Comparison of ENCODE assay signal across 1 fruit fly cellular context in the genomic region with DNA sequence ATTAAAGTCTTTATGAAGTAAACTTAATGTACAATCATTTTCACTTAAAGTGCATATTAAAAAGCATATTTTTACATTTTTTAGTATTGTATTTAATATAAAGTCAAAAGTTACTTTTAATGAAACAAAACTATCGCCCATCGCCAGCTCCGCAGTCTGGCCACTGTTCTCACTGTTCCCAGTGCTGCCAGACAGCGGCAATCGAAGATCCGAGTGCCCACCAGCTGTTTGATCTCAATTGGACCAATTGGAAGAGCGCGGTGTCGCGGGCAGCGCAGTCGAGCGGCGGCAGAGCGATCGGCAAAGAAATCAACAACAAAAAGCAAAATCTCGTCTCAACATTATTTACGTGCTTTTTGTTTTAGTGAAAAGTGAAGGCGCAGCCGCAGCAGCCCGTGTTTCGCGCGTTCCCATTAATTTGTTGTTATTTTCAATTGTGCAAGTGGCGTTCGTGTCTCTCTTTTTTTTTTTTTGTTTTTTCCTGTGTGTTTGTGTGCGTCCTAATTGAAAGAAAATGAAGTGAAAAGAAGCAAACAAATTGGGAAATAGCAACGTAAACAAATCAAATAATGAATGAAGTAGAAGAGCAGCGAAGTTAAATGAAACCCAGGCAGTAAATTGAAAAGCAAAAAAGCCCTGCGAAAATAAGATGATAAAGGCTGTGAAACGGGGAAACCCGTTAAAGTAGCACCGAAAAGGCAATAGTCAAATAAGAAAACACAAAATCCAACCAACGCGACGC.
TF ChIP-seq lines count a peak whose summit lies in the region.

Gene rdgA, plus strand, starts transcription at position 264 of the 742 bp plus-strand sequence.

TF ChIP-seq in whole organism, embryonic, 481 proteins besides CTCF, POLR2A, EP300 and RAD21 (continued from another document and continues in another):
- TF ChIP-seq ranshi (GFP tag; IDR thresholded peaks at IDR 0.05; lab: Robert Waterston, UW) (peak; percentile 48; the same call in 1 of the 2 replicates), CG18619 (GFP tag; optimal IDR thresholded peaks at IDR 0.05; lab: Kevin White, UChicago) (no peak), C15 (GFP tag; IDR thresholded peaks at IDR 0.05; lab: Robert Waterston, UW) (no peak), klu (GFP tag; IDR thresholded peaks at IDR 0.05; lab: Robert Waterston, UW) (peak; percentile 47; the same call in 1 of the 2 replicates), ase (GFP tag; IDR thresholded peaks at IDR 0.05; lab: Robert Waterston, UW) (peak; percentile 24; the same call in 1 of the 3 replicates), Max (GFP tag; optimal IDR thresholded peaks at IDR 0.05; lab: Kevin White, UChicago) (no peak), CG15479 (GFP tag; optimal IDR thresholded peaks at IDR 0.05; lab: Kevin White, UChicago) (no peak), sima (GFP tag; optimal IDR thresholded peaks at IDR 0.05; lab: Kevin White, UChicago) (no peak), lola (GFP tag; optimal IDR thresholded peaks at IDR 0.05; lab: Kevin White, UChicago) (no peak), CG13424 (tag; optimal IDR thresholded peaks at IDR 0.05; lab: Kevin White, UChicago) (peak; percentile 21), fu2 (GFP tag; optimal IDR thresholded peaks at IDR 0.05; lab: Kevin White, UChicago) (no peak), crc (GFP tag; optimal IDR thresholded peaks at IDR 0.05; lab: Kevin White, UChicago) (no peak), phol (tag; optimal IDR thresholded peaks at IDR 0.05; lab: Kevin White, UChicago) (peak; percentile 9), Deaf1 (tag; optimal IDR thresholded peaks at IDR 0.05; lab: Kevin White, UChicago) (no peak), Atf6 (GFP tag; IDR thresholded peaks at IDR 0.05; lab: Robert Waterston, UW) (peak; percentile 28; the same call in 1 of the 2 replicates), lab (GFP tag; optimal IDR thresholded peaks at IDR 0.05; lab: Kevin White, UChicago) (no peak), CG34422 (GFP tag; IDR thresholded peaks at IDR 0.05; lab: Robert Waterston, UW) (peak; percentile 64; the same call in 2 of the 3 replicates), repo (GFP tag; optimal IDR thresholded peaks at IDR 0.05; lab: Kevin White, UChicago) (no peak), pb (GFP tag; optimal IDR thresholded peaks at IDR 0.05; lab: Kevin White, UChicago) (no peak), HLH54F (GFP tag; optimal IDR thresholded peaks at IDR 0.05; lab: Kevin White, UChicago) (no peak), zfh2 (GFP tag; optimal IDR thresholded peaks at IDR 0.05; lab: Kevin White, UChicago) (peak; percentile 54), Bgb (GFP tag; IDR thresholded peaks at IDR 0.05; lab: Robert Waterston, UW; ENCODE audit: partially characterized antibody) (peak; percentile 65), Rx (GFP tag; IDR thresholded peaks at IDR 0.05; lab: Robert Waterston, UW) (no peak), Hmr (GFP tag; optimal IDR thresholded peaks at IDR 0.05; lab: Kevin White, UChicago) (peak; percentile 21), CG11456 (GFP tag; IDR thresholded peaks at IDR 0.05; lab: Robert Waterston, UW) (no peak; the same call in 2 of the 3 replicates), ab (GFP tag; optimal IDR thresholded peaks at IDR 0.05; lab: Kevin White, UChicago) (no peak), nmo (GFP tag; optimal IDR thresholded peaks at IDR 0.05; lab: Kevin White, UChicago) (peak; percentile 11), peb (GFP tag; IDR thresholded peaks at IDR 0.05; lab: Robert Waterston, UW) (no peak), hbn (GFP tag; IDR thresholded peaks at IDR 0.05; lab: Robert Waterston, UW; ENCODE audit: partially characterized antibody) (peak; percentile 54), CG9876 (GFP tag; optimal IDR thresholded peaks at IDR 0.05; lab: Kevin White, UChicago) (no peak), CG18476 (GFP tag; optimal IDR thresholded peaks at IDR 0.05; lab: Kevin White, UChicago) (no peak), dimm (GFP tag; IDR thresholded peaks at IDR 0.05; lab: Robert Waterston, UW) (no peak), CG6254 (GFP tag; optimal IDR thresholded peaks at IDR 0.05; lab: Kevin White, UChicago) (no peak), Tbp (GFP tag; optimal IDR thresholded peaks at IDR 0.05; lab: Kevin White, UChicago) (no peak), pum (GFP tag; optimal IDR thresholded peaks at IDR 0.05; lab: Kevin White, UChicago) (no peak), grau (tag; optimal IDR thresholded peaks at IDR 0.05; lab: Kevin White, UChicago) (peak; percentile 1), mirr (GFP tag; optimal IDR thresholded peaks at IDR 0.05; lab: Kevin White, UChicago) (no peak), chn (GFP tag; optimal IDR thresholded peaks at IDR 0.05; lab: Kevin White, UChicago) (no peak), unc-4 (GFP tag; IDR thresholded peaks at IDR 0.05; lab: Robert Waterston, UW; ENCODE audit: partially characterized antibody) (peak; percentile 31; the same call in 1 of the 2 replicates), Lhr (GFP tag; optimal IDR thresholded peaks at IDR 0.05; lab: Kevin White, UChicago) (no peak), grn (GFP tag; optimal IDR thresholded peaks at IDR 0.05; lab: Kevin White, UChicago) (no peak), CG31365 (tag; optimal IDR thresholded peaks at IDR 0.05; lab: Kevin White, UChicago) (no peak), tin (GFP tag; optimal IDR thresholded peaks at IDR 0.05; lab: Kevin White, UChicago) (peak; percentile 8), CG33213 (GFP tag; optimal IDR thresholded peaks at IDR 0.05; lab: Kevin White, UChicago) (no peak), CG17361 (GFP tag; IDR thresholded peaks at IDR 0.05; lab: Robert Waterston, UW) (no peak), Side (GFP tag; optimal IDR thresholded peaks at IDR 0.05; lab: Kevin White, UChicago) (no peak), Nf-YB (GFP tag; optimal IDR thresholded peaks at IDR 0.05; lab: Kevin White, UChicago) (peak; percentile 92), CG4404 (GFP tag; IDR thresholded peaks at IDR 0.05; lab: Robert Waterston, UW) (0 out of 2 replicates have a peak, but pooled peaks have one; percentile 31), CG10274 (GFP tag; optimal IDR thresholded peaks at IDR 0.05; lab: Kevin White, UChicago) (no peak), vfl (GFP tag; optimal IDR thresholded peaks at IDR 0.05; lab: Kevin White, UChicago) (no peak), CG11695 (GFP tag; IDR thresholded peaks at IDR 0.05; lab: Robert Waterston, UW) (no peak), Hmx (GFP tag; optimal IDR thresholded peaks at IDR 0.05; lab: Kevin White, UChicago) (no peak), ERR (GFP tag; optimal IDR thresholded peaks at IDR 0.05; lab: Kevin White, UChicago) (no peak), sug (tag; optimal IDR thresholded peaks at IDR 0.05; lab: Kevin White, UChicago) (peak; percentile 43), fd3F (GFP tag; optimal IDR thresholded peaks at IDR 0.05; lab: Kevin White, UChicago) (no peak), chm (GFP tag; IDR thresholded peaks at IDR 0.05; lab: Robert Waterston, UW) (no peak; the same call in 1 of the 2 replicates), CG3847 (GFP tag; IDR thresholded peaks at IDR 0.05; lab: Robert Waterston, UW) (peak; percentile 88), CG4617 (GFP tag; optimal IDR thresholded peaks at IDR 0.05; lab: Kevin White, UChicago; ENCODE audit: borderline replicate concordance) (no peak), CG13894 (tag; optimal IDR thresholded peaks at IDR 0.05; lab: Kevin White, UChicago) (peak; percentile 2), gcm2 (GFP tag; optimal IDR thresholded peaks at IDR 0.05; lab: Kevin White, UChicago) (no peak), CG13775 (GFP tag; optimal IDR thresholded peaks at IDR 0.05; lab: Kevin White, UChicago) (no peak), BtbVII (GFP tag; optimal IDR thresholded peaks at IDR 0.05; lab: Kevin White, UChicago) (no peak), CG6175 (GFP tag; IDR thresholded peaks at IDR 0.05; lab: Robert Waterston, UW) (no peak), Taf1 (GFP tag; IDR thresholded peaks at IDR 0.05; lab: Robert Waterston, UW) (0 out of 2 replicates have a peak, but pooled peaks have one; percentile 12), Dip3 (GFP tag; optimal IDR thresholded peaks at IDR 0.05; lab: Kevin White, UChicago) (peak; percentile 10), CG11696 (GFP tag; IDR thresholded peaks at IDR 0.05; lab: Robert Waterston, UW) (no peak), CG8924 (tag; optimal IDR thresholded peaks at IDR 0.05; lab: Kevin White, UChicago) (no peak), Gug (GFP tag; IDR thresholded peaks at IDR 0.05; lab: Robert Waterston, UW) (peak; percentile 54; the same call in 2 of the 4 replicates), scrt (GFP tag; optimal IDR thresholded peaks at IDR 0.05; lab: Kevin White, UChicago) (no peak), ewg (GFP tag; optimal IDR thresholded peaks at IDR 0.05; lab: Kevin White, UChicago) (no peak), Poxn (GFP tag; IDR thresholded peaks at IDR 0.05; lab: Robert Waterston, UW) (no peak), CG6689 (GFP tag; IDR thresholded peaks at IDR 0.05; lab: Robert Waterston, UW) (peak; percentile 31; the same call in 1 of the 2 replicates), CG1832 (GFP tag; optimal IDR thresholded peaks at IDR 0.05; lab: Kevin White, UChicago) (no peak), bab2 (GFP tag; optimal IDR thresholded peaks at IDR 0.05; lab: Kevin White, UChicago) (no peak), Dp (GFP tag; optimal IDR thresholded peaks at IDR 0.05; lab: Kevin White, UChicago) (peak; percentile 13), CG12299 (tag; optimal IDR thresholded peaks at IDR 0.05; lab: Kevin White, UChicago) (no peak), trh (GFP tag; optimal IDR thresholded peaks at IDR 0.05; lab: Kevin White, UChicago) (no peak), CG2875 (GFP tag; optimal IDR thresholded peaks at IDR 0.05; lab: Kevin White, UChicago) (no peak), pzg (GFP tag; optimal IDR thresholded peaks at IDR 0.05; lab: Kevin White, UChicago) (peak; percentile 61), MBD-R2 (GFP tag; IDR thresholded peaks at IDR 0.05; lab: Robert Waterston, UW) (peak; percentile 60), CG12659 (GFP tag; optimal IDR thresholded peaks at IDR 0.05; lab: Kevin White, UChicago) (no peak), ken (GFP tag; IDR thresholded peaks at IDR 0.05; lab: Robert Waterston, UW) (peak; percentile 45; the same call in 1 of the 3 replicates), CG43689 (GFP tag; IDR thresholded peaks at IDR 0.05; lab: Robert Waterston, UW) (no peak), CG18262 (tag; optimal IDR thresholded peaks at IDR 0.05; lab: Kevin White, UChicago) (no peak), Sox102F (GFP tag; optimal IDR thresholded peaks at IDR 0.05; lab: Kevin White, UChicago) (no peak), disco-r (GFP tag; optimal IDR thresholded peaks at IDR 0.05; lab: Kevin White, UChicago) (no peak), ftz-f1 (GFP tag; optimal IDR thresholded peaks at IDR 0.05; lab: Kevin White, UChicago) (no peak), Ets97D (GFP tag; optimal IDR thresholded peaks at IDR 0.05; lab: Kevin White, UChicago) (peak; percentile 17), D19B (GFP tag; optimal IDR thresholded peaks at IDR 0.05; lab: Kevin White, UChicago) (no peak), her (GFP tag; optimal IDR thresholded peaks at IDR 0.05; lab: Kevin White, UChicago) (no peak), Dbx (GFP tag; IDR thresholded peaks at IDR 0.05; lab: Robert Waterston, UW) (peak; percentile 66; the same call in 1 of the 3 replicates), da (GFP tag; optimal IDR thresholded peaks at IDR 0.05; lab: Kevin White, UChicago) (no peak), CG17186 (GFP tag; optimal IDR thresholded peaks at IDR 0.05; lab: Kevin White, UChicago) (no peak), CG1233 (GFP tag; optimal IDR thresholded peaks at IDR 0.05; lab: Kevin White, UChicago) (no peak), CG6791 (GFP tag; IDR thresholded peaks at IDR 0.05; lab: Robert Waterston, UW; ENCODE audit: partially characterized antibody) (peak; percentile 58; the same call in 1 of the 3 replicates), tup (GFP tag; optimal IDR thresholded peaks at IDR 0.05; lab: Kevin White, UChicago) (no peak), CG4707 (GFP tag; optimal IDR thresholded peaks at IDR 0.05; lab: Kevin White, UChicago) (no peak), Ssrp (tag; optimal IDR thresholded peaks at IDR 0.05; lab: Kevin White, UChicago) (no peak), CG30403 (GFP tag; optimal IDR thresholded peaks at IDR 0.05; lab: Kevin White, UChicago) (peak; percentile 40), sens (GFP tag; lab: Kevin White, UChicago) (peak; percentile 64), CG17802 (tag; optimal IDR thresholded peaks at IDR 0.05; lab: Kevin White, UChicago) (no peak), CG10267 (tag; optimal IDR thresholded peaks at IDR 0.05; lab: Kevin White, UChicago) (no peak), z (GFP tag; IDR thresholded peaks at IDR 0.05; lab: Robert Waterston, UW) (no peak), CG11085 (GFP tag; IDR thresholded peaks at IDR 0.05; lab: Robert Waterston, UW) (peak; percentile 50; the same call in 1 of the 2 replicates), CG16779 (GFP tag; IDR thresholded peaks at IDR 0.05; lab: Robert Waterston, UW) (no peak), h (optimal IDR thresholded peaks at IDR 0.05; lab: Kevin White, UChicago) (no peak), CG3281 (GFP tag; optimal IDR thresholded peaks at IDR 0.05; lab: Kevin White, UChicago) (no peak), luna (GFP tag; optimal IDR thresholded peaks at IDR 0.05; lab: Kevin White, UChicago) (no peak), CG13296 (GFP tag; optimal IDR thresholded peaks at IDR 0.05; lab: Kevin White, UChicago) (no peak), sob (GFP tag; IDR thresholded peaks at IDR 0.05; lab: Robert Waterston, UW) (peak; percentile 63), NC2β (GFP tag; optimal IDR thresholded peaks at IDR 0.05; lab: Kevin White, UChicago) (no peak), CG4360 (GFP tag; IDR thresholded peaks at IDR 0.05; lab: Robert Waterston, UW) (peak; percentile 3; the same call in 1 of the 2 replicates), CG12071 (GFP tag; optimal IDR thresholded peaks at IDR 0.05; lab: Kevin White, UChicago) (no peak), pfk (GFP tag; optimal IDR thresholded peaks at IDR 0.05; lab: Kevin White, UChicago) (no peak), CG4424 (GFP tag; optimal IDR thresholded peaks at IDR 0.05; lab: Kevin White, UChicago) (no peak), gro (GFP tag; optimal IDR thresholded peaks at IDR 0.05; lab: Kevin White, UChicago) (no peak), fd64A (GFP tag; optimal IDR thresholded peaks at IDR 0.05; lab: Kevin White, UChicago) (no peak), CG2889 (GFP tag; IDR thresholded peaks at IDR 0.05; lab: Robert Waterston, UW) (no peak), chif (GFP tag; optimal IDR thresholded peaks at IDR 0.05; lab: Kevin White, UChicago) (no peak), dati (GFP tag; IDR thresholded peaks at IDR 0.05; lab: Robert Waterston, UW) (no peak), tgo (GFP tag; IDR thresholded peaks at IDR 0.05; lab: Robert Waterston, UW) (peak; percentile 31; the same call in 1 of the 3 replicates), prd (optimal IDR thresholded peaks at IDR 0.05; lab: Kevin White, UChicago) (no peak), prd (GFP tag; IDR thresholded peaks at IDR 0.05; lab: Robert Waterston, UW) (peak; percentile 56; the same call in 2 of the 3 replicates), CG4854 (GFP tag; optimal IDR thresholded peaks at IDR 0.05; lab: Kevin White, UChicago) (no peak)
